Worm (Caenorhabditis elegans) whole organism, late embryonic: ENCODE results near the gene F13B12.4.

ENCODE experiments used
- C08G9.2 ChIP-seq: sonication (generic microtip); optimal IDR thresholded peaks from 2 replicates; lab custom pipeline; 2016; ENCODE audit warnings: mild to moderate bottlenecking, missing genetic modification characterization, moderate library complexity, missing compliant biosample characterization
- C38D4.7 ChIP-seq: fragments of 200-800 bp; sonication (Bioruptor generic); optimal IDR thresholded peaks from 2 replicates; lab custom pipeline; 2018; ENCODE audit warnings: mild to moderate bottlenecking, missing genetic modification characterization, moderate library complexity, missing compliant biosample characterization
- K02D7.2 ChIP-seq: sonication (generic microtip); optimal IDR thresholded peaks from 2 replicates; lab custom pipeline; 2017; ENCODE audit warnings: mild to moderate bottlenecking, missing genetic modification characterization, missing compliant biosample characterization
- Y22D7AL.16 ChIP-seq: sonication (generic microtip); optimal IDR thresholded peaks from 2 replicates; lab custom pipeline; 2016; ENCODE audit warnings: missing genetic modification characterization, missing compliant biosample characterization
- ceh-31 ChIP-seq: sonication (generic microtip); optimal IDR thresholded peaks from 2 replicates; lab custom pipeline; 2016; ENCODE audit warnings: missing genetic modification characterization, missing compliant biosample characterization
- ceh-34 ChIP-seq: sonication (generic microtip); optimal IDR thresholded peaks from 2 replicates; lab custom pipeline; 2016; ENCODE audit warnings: mild to moderate bottlenecking, missing genetic modification characterization, missing compliant biosample characterization
- che-1 ChIP-seq: sonication (generic microtip); optimal IDR thresholded peaks from 2 replicates; lab custom pipeline; 2016; ENCODE audit warnings: mild to moderate bottlenecking, missing genetic modification characterization, missing compliant biosample characterization
- dve-1 ChIP-seq: sonication (generic microtip); optimal IDR thresholded peaks from 2 replicates; lab custom pipeline; 2017; ENCODE audit warnings: antibody characterized with exemption, mild to moderate bottlenecking, missing genetic modification characterization, missing compliant biosample characterization
- eyg-1 ChIP-seq: sonication (generic microtip); optimal IDR thresholded peaks from 2 replicates; lab custom pipeline; 2016; ENCODE audit warnings: missing genotype, missing genetic modification characterization, missing compliant biosample characterization
- hlh-15 ChIP-seq: sonication (generic microtip); optimal IDR thresholded peaks from 2 replicates; lab custom pipeline; 2016; ENCODE audit warnings: missing genetic modification characterization, missing compliant biosample characterization
- lin-11 ChIP-seq: fragments of 200-800 bp; sonication (Bioruptor generic); optimal IDR thresholded peaks from 2 replicates; lab custom pipeline; 2018; ENCODE audit warnings: mild to moderate bottlenecking, missing genetic modification characterization, missing compliant biosample characterization
- nfya-1 ChIP-seq: sonication (generic microtip); optimal IDR thresholded peaks from 2 replicates; lab custom pipeline; 2017; ENCODE audit warnings: missing genetic modification characterization, mild to moderate bottlenecking, missing compliant biosample characterization, antibody characterized with exemption, moderate library complexity
- nhr-232 ChIP-seq: sonication (generic microtip); optimal IDR thresholded peaks from 2 replicates; lab custom pipeline; 2016; ENCODE audit warnings: missing genetic modification characterization, missing compliant biosample characterization
- pag-3 ChIP-seq: sonication (generic microtip); optimal IDR thresholded peaks from 2 replicates; lab custom pipeline; 2016; ENCODE audit warnings: missing compliant biosample characterization, missing genetic modification characterization, borderline replicate concordance
- pat-9 ChIP-seq: fragments of 200-800 bp; sonication (Bioruptor generic); optimal IDR thresholded peaks from 2 replicates; lab custom pipeline; 2018; ENCODE audit warnings: mild to moderate bottlenecking, missing genetic modification characterization, moderate library complexity, missing compliant biosample characterization
- pqm-1 ChIP-seq: sonication (generic microtip); optimal IDR thresholded peaks from 2 replicates; lab custom pipeline; 2016; ENCODE audit warnings: missing genetic modification characterization, missing compliant biosample characterization
- unc-42 ChIP-seq: sonication (generic microtip); optimal IDR thresholded peaks from 2 replicates; lab custom pipeline; 2016; ENCODE audit warnings: missing genotype, missing genetic modification characterization, missing compliant biosample characterization
- zip-5 ChIP-seq: sonication (generic microtip); optimal IDR thresholded peaks from 2 replicates; lab custom pipeline; 2016; ENCODE audit warnings: missing genetic modification characterization, missing compliant biosample characterization

Gene F13B12.4

ce11 chrIV:10403193-10404058 is 46.3 kb downstream of the F13B12.4 start, which contains the start of gene gpa-7 (continued):
- peak; percentile 82 for TF ChIP-seq ceh-34
- no peak for TF ChIP-seq zip-5 (tag; lab: Kevin White, UChicago)
- TF ChIP-seq C08G9.2 (tag; lab: Kevin White, UChicago) = peak; percentile 44

ce11 chrIV:10398244-10398643 is 51.5 kb downstream of the F13B12.4 start:
- TF ChIP-seq lin-11 (tag; lab: Kevin White, UChicago) (no peak), C38D4.7 (GFP tag; lab: Kevin White, UChicago) (no peak), nfya-1 (peak; percentile 0), dve-1 (tag; lab: Kevin White, UChicago) (no peak), pat-9 (tag; lab: Kevin White, UChicago) (no peak), ceh-31 (tag; lab: Kevin White, UChicago) (peak; percentile 14), unc-42 (peak; percentile 69), hlh-15 (tag; lab: Kevin White, UChicago) (no peak), nhr-232 (no peak), pqm-1 (no peak), eyg-1 (tag; lab: Kevin White, UChicago) (no peak)

- TF ChIP-seq unc-42 (peak; percentile 80), pag-3 (no peak)
- TF ChIP-seq, all 69 proteins: peak for 1
Measured at ce11 chrIV:10396827-10397226, 52.9 kb downstream of the F13B12.4 start.

DNA sequence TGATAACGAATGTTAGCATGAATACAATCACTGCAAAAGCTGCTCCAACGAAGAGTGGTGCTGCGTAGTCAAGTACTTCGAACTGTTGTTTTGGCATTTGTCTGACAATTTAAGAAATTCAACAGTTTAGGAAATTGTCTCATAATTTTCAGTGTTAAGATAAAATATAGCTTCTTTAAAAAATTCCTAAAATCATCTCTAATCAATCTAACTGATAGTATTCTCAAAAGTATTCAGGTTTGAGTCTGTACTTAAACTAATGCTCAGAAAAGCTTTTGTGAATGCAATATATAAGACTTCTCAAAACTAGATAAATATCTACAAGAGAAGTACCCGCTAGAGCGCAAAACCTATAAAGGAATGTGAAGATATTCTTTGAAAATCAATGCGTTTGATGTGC is 54.8 kb downstream of the F13B12.4 start, which contains the start of gene R10H10.4:
TSS of gene R10H10.4 (minus strand) at position 101 of the 400 bp plus-strand sequence.
- TF ChIP-seq hlh-15 (tag; lab: Kevin White, UChicago) (no peak), Y22D7AL.16 (tag; lab: Kevin White, UChicago) (no peak), che-1 (tag; lab: Kevin White, UChicago) (no peak), K02D7.2 (tag; lab: Kevin White, UChicago) (no peak)
